Fruit fly (Drosophila melanogaster): Measurements from ENCODE around the gene Acbp3.

dm6 chr3L:7082168-7082567 lies 48.5 kb upstream of the Acbp3 start:
- no peak for TF ChIP-seq ssp (GFP tag; IDR thresholded peaks at IDR 0.05)
- no peak for TF ChIP-seq H2.0 (GFP tag; IDR thresholded peaks at IDR 0.05)
- no peak for TF ChIP-seq ems (GFP tag; optimal IDR thresholded peaks at IDR 0.05)
- no peak for TF ChIP-seq tin (GFP tag; optimal IDR thresholded peaks at IDR 0.05)
- no peak for TF ChIP-seq gro (GFP tag; optimal IDR thresholded peaks at IDR 0.05)
- TF ChIP-seq CG5245 (GFP tag; optimal IDR thresholded peaks at IDR 0.05), result no peak
- TF ChIP-seq pho (GFP tag; optimal IDR thresholded peaks at IDR 0.05), result no peak
- TF ChIP-seq wdn (GFP tag; IDR thresholded peaks at IDR 0.05), result no peak
- TF ChIP-seq Nf-YA (GFP tag; IDR thresholded peaks at IDR 0.05), result no peak
- no peak for TF ChIP-seq CG3838 (GFP tag; optimal IDR thresholded peaks at IDR 0.05)
- TF ChIP-seq fd3F (GFP tag; optimal IDR thresholded peaks at IDR 0.05), result no peak

All from whole organism, embryonic.